Worm (Caenorhabditis elegans): ENCODE data around the gene lec-3.

- TF ChIP-seq T22C8.4 (GFP tag; IDR thresholded peaks at IDR 0.05) (no peak), ref-1 (GFP tag; conservative IDR thresholded peaks at IDR 0.05) (no peak)
These were observed 30.8 kb upstream of the lec-3 start for ce11 chrII:9960127-9960526.
